Fruit fly (Drosophila melanogaster): ENCODE data around the gene CG13044.
A peak's percentile ranks its signal among the peaks of the same experiment; 100 is the strongest.

CG13044 gene

DNA sequence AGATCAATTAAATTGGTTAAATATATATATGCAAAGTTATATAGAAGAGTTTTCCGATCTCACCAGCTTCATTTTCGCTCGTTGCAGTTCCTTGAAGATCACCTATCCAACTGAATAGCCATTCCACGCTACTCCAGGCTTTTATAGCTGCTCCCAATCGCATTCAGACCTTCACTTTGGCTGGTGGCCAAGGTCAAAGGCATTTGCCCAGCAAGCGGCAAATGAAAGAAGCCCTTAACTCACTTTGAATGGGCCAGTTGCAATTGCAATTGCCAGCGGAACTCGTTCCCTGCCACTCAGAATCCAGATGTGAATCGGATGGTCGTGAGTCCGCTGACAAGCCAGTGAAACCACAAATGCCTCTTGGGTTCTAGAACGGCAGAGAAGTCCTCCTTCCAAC is 41.5 kb downstream of the CG13044 start, which contains the start of gene CG34247:
Gene CG34247, minus strand, starts transcription at position 101 of the 400 bp plus-strand sequence.
- TF ChIP-seq ss (GFP tag; optimal IDR thresholded peaks at IDR 0.05) (no peak), CG6808 (GFP tag; optimal IDR thresholded peaks at IDR 0.05) (no peak), CG11902 (GFP tag; optimal IDR thresholded peaks at IDR 0.05) (no peak), Sox102F (GFP tag; optimal IDR thresholded peaks at IDR 0.05) (no peak), pdm3 (GFP tag; optimal IDR thresholded peaks at IDR 0.05) (no peak), Hr4 (GFP tag; optimal IDR thresholded peaks at IDR 0.05) (no peak), Hr39 (GFP tag; optimal IDR thresholded peaks at IDR 0.05) (no peak), CG6276 (GFP tag; optimal IDR thresholded peaks at IDR 0.05) (no peak), Ets21C (GFP tag; optimal IDR thresholded peaks at IDR 0.05) (no peak)

DNA sequence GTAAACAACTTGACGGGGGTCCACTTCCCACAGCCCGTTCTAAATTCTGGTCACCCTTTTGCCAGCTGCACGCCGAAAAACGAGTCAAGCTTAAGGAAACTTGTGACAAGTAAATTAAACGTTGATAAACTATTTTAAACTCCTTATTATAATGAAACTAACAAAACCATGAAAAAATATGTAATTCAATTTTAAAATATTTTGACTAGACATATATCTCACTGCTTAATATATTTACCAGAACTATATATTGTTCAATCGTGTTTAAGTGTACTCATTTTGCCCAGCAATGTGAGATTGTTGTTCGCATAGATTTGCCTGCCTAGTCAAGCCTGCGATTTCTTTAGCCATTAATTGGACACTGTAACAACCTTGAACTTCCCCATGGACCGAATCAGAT is 43.4 kb downstream of the CG13044 start, which contains the start of gene CG13053:
Gene CG13053, minus strand, starts transcription at position 171 of the 400 bp plus-strand sequence.
- TF ChIP-seq CG8319 (GFP tag; optimal IDR thresholded peaks at IDR 0.05) (no peak), CG32006 (GFP tag; optimal IDR thresholded peaks at IDR 0.05) (no peak), OdsH (GFP tag; optimal IDR thresholded peaks at IDR 0.05) (peak; percentile 8), Sox15 (GFP tag; optimal IDR thresholded peaks at IDR 0.05) (no peak), CG1621 (tag; optimal IDR thresholded peaks at IDR 0.05) (no peak), CG7368 (GFP tag; optimal IDR thresholded peaks at IDR 0.05) (no peak), fd85E (GFP tag; optimal IDR thresholded peaks at IDR 0.05) (no peak), CG10669 (GFP tag; optimal IDR thresholded peaks at IDR 0.05) (peak; percentile 67), CG6808 (GFP tag; optimal IDR thresholded peaks at IDR 0.05) (peak; percentile 77), CG8119 (GFP tag; IDR thresholded peaks at IDR 0.05) (peak; percentile 28; the same call in 1 of the 3 replicates), cyc (GFP tag; optimal IDR thresholded peaks at IDR 0.05) (no peak), Hr39 (GFP tag; optimal IDR thresholded peaks at IDR 0.05) (no peak), topi (GFP tag; optimal IDR thresholded peaks at IDR 0.05) (no peak), CG11294 (GFP tag; IDR thresholded peaks at IDR 0.05) (no peak), Gug (GFP tag; IDR thresholded peaks at IDR 0.05) (no peak), spab (GFP tag; optimal IDR thresholded peaks at IDR 0.05) (peak; percentile 71), CG31627 (GFP tag; optimal IDR thresholded peaks at IDR 0.05) (no peak), CG3032 (tag; optimal IDR thresholded peaks at IDR 0.05) (peak; percentile 74), CG6163 (GFP tag; IDR thresholded peaks at IDR 0.05) (peak; percentile 31; the same call in 1 of the 3 replicates), Smox (GFP tag; optimal IDR thresholded peaks at IDR 0.05) (no peak), salr (GFP tag; optimal IDR thresholded peaks at IDR 0.05) (peak in 1 of 2 experiments; percentile 25), CG4318 (GFP tag; optimal IDR thresholded peaks at IDR 0.05) (no peak), Ets21C (GFP tag; optimal IDR thresholded peaks at IDR 0.05) (no peak), CG16779 (tag; optimal IDR thresholded peaks at IDR 0.05) (peak; percentile 10), CG11762 (GFP tag; optimal IDR thresholded peaks at IDR 0.05; ENCODE audit: insufficient read depth) (no peak), CG6276 (GFP tag; optimal IDR thresholded peaks at IDR 0.05) (no peak), vri (GFP tag; optimal IDR thresholded peaks at IDR 0.05) (no peak), Hr38 (GFP tag; optimal IDR thresholded peaks at IDR 0.05) (no peak), esn (GFP tag; optimal IDR thresholded peaks at IDR 0.05) (no peak), Eip93F (GFP tag; optimal IDR thresholded peaks at IDR 0.05) (no peak), Blimp-1 (GFP tag; optimal IDR thresholded peaks at IDR 0.05) (no peak), Met (GFP tag; optimal IDR thresholded peaks at IDR 0.05) (no peak), Eip78C (GFP tag) (peak; percentile 89), CG9139 (GFP tag; optimal IDR thresholded peaks at IDR 0.05) (peak; percentile 6), CG6792 (GFP tag; optimal IDR thresholded peaks at IDR 0.05) (no peak), CG15336 (GFP tag; IDR thresholded peaks at IDR 0.05) (no peak), dac (GFP tag; optimal IDR thresholded peaks at IDR 0.05) (no peak), CG10631 (GFP tag; optimal IDR thresholded peaks at IDR 0.05) (peak; percentile 64), CG8632 (GFP tag; optimal IDR thresholded peaks at IDR 0.05) (no peak), Ets96B (tag; optimal IDR thresholded peaks at IDR 0.05) (peak; percentile 82), fd59A (GFP tag; optimal IDR thresholded peaks at IDR 0.05) (peak; percentile 62), Sox102F (GFP tag; optimal IDR thresholded peaks at IDR 0.05) (no peak), CG11902 (GFP tag; optimal IDR thresholded peaks at IDR 0.05) (no peak), Eip75B (GFP tag; optimal IDR thresholded peaks at IDR 0.05) (peak; percentile 58), ss (GFP tag; optimal IDR thresholded peaks at IDR 0.05) (peak; percentile 50 to 73), CG34406 (GFP tag; optimal IDR thresholded peaks at IDR 0.05) (no peak), achi (GFP tag; optimal IDR thresholded peaks at IDR 0.05) (peak; percentile 20), Hr4 (GFP tag; optimal IDR thresholded peaks at IDR 0.05) (no peak)

Measured in whole organism, prepupa.